Fruit fly (Drosophila melanogaster): ENCODE results near the gene CCHa1.

CCHa1 gene

dm6 chr3R:14122347-14122812 lies 25.7 kb upstream of the CCHa1 start, which contains the start of the genes Abi and twf:
Gene Abi (minus strand): TSS chr3R:14122420.
Gene twf (plus strand): TSS chr3R:14122654.
- TF ChIP-seq h (GFP tag; optimal IDR thresholded peaks at IDR 0.05) (peak; percentile 80), Vsx2 (GFP tag; optimal IDR thresholded peaks at IDR 0.05; ENCODE audit: partially characterized antibody) (no peak), Rel (GFP tag; optimal IDR thresholded peaks at IDR 0.05) (no peak), Rel (tag; optimal IDR thresholded peaks at IDR 0.05) (peak; percentile 92), Mio (GFP tag; optimal IDR thresholded peaks at IDR 0.05) (no peak), rgr (GFP tag; optimal IDR thresholded peaks at IDR 0.05) (peak; percentile 78), HLH106 (tag; optimal IDR thresholded peaks at IDR 0.05) (peak; percentile 65), Dif (GFP tag; optimal IDR thresholded peaks at IDR 0.05; ENCODE audit: partially characterized antibody) (no peak), woc (GFP tag; optimal IDR thresholded peaks at IDR 0.05) (peak; percentile 16), OdsH (GFP tag; optimal IDR thresholded peaks at IDR 0.05) (peak; percentile 68), dsf (GFP tag; optimal IDR thresholded peaks at IDR 0.05; ENCODE audit: borderline replicate concordance) (peak; percentile 76), Hr78 (GFP tag; optimal IDR thresholded peaks at IDR 0.05) (no peak), Abd-B (GFP tag; optimal IDR thresholded peaks at IDR 0.05) (no peak), sv (GFP tag; optimal IDR thresholded peaks at IDR 0.05) (peak; percentile 86), jim (GFP tag; optimal IDR thresholded peaks at IDR 0.05) (no peak), Jra (GFP tag; optimal IDR thresholded peaks at IDR 0.05) (no peak), Dfd (GFP tag; optimal IDR thresholded peaks at IDR 0.05) (no peak), psq (GFP tag; optimal IDR thresholded peaks at IDR 0.05) (peak; percentile 68), Hnf4 (GFP tag; optimal IDR thresholded peaks at IDR 0.05) (no peak), brk (GFP tag; optimal IDR thresholded peaks at IDR 0.05) (no peak), fru (GFP tag; optimal IDR thresholded peaks at IDR 0.05) (peak; percentile 68), Hr83 (GFP tag; optimal IDR thresholded peaks at IDR 0.05; ENCODE audit: poor library complexity, severe bottlenecking) (peak; percentile 84), sage (GFP tag; optimal IDR thresholded peaks at IDR 0.05) (peak; percentile 56), usp (GFP tag; optimal IDR thresholded peaks at IDR 0.05) (no peak), GATAd (GFP tag; optimal IDR thresholded peaks at IDR 0.05) (peak; percentile 68), foxo (GFP tag; optimal IDR thresholded peaks at IDR 0.05) (peak in 1 of 2 experiments; percentile 84), Myc (optimal IDR thresholded peaks at IDR 0.05) (peak; percentile 84), lola (GFP tag; optimal IDR thresholded peaks at IDR 0.05) (no peak), ey (GFP tag; optimal IDR thresholded peaks at IDR 0.05) (peak; percentile 66), N (GFP tag; optimal IDR thresholded peaks at IDR 0.05) (no peak), dl (GFP tag; optimal IDR thresholded peaks at IDR 0.05; ENCODE audit: insufficient read depth in 1 of 2, partially characterized antibody in 2 of 2) (no peak), CrebA (GFP tag; optimal IDR thresholded peaks at IDR 0.05; ENCODE audit: borderline replicate concordance) (no peak), Sp1 (GFP tag; optimal IDR thresholded peaks at IDR 0.05) (no peak), CG9705 (GFP tag; optimal IDR thresholded peaks at IDR 0.05) (peak; percentile 51), br (GFP tag; optimal IDR thresholded peaks at IDR 0.05) (peak; percentile 63), dmrt93B (GFP tag; optimal IDR thresholded peaks at IDR 0.05) (peak; percentile 57), pan (optimal IDR thresholded peaks at IDR 0.05) (no peak), tai (GFP tag; optimal IDR thresholded peaks at IDR 0.05) (no peak), CG32264 (GFP tag; optimal IDR thresholded peaks at IDR 0.05) (peak; percentile 21)

dm6 chr3R:14118350-14118749 lies 21.7 kb upstream of the CCHa1 start, which contains the start of gene Kif19A:
Gene Kif19A (minus strand): TSS chr3R:14118450.
- TF ChIP-seq br (GFP tag; optimal IDR thresholded peaks at IDR 0.05), result no peak
- no peak for TF ChIP-seq OdsH (GFP tag; optimal IDR thresholded peaks at IDR 0.05)
- no peak for TF ChIP-seq dl (GFP tag; optimal IDR thresholded peaks at IDR 0.05; ENCODE audit: insufficient read depth in 1 of 2, partially characterized antibody in 2 of 2)
- TF ChIP-seq Mio (GFP tag; optimal IDR thresholded peaks at IDR 0.05), result no peak
- no peak for TF ChIP-seq Jra (GFP tag; optimal IDR thresholded peaks at IDR 0.05)
- TF ChIP-seq foxo (GFP tag; optimal IDR thresholded peaks at IDR 0.05), result no peak
- no peak for TF ChIP-seq h (GFP tag; optimal IDR thresholded peaks at IDR 0.05)
- no peak for TF ChIP-seq Hr83 (GFP tag; optimal IDR thresholded peaks at IDR 0.05; ENCODE audit: poor library complexity, severe bottlenecking)
- TF ChIP-seq CG9705 (GFP tag; optimal IDR thresholded peaks at IDR 0.05), result no peak
- TF ChIP-seq fru (GFP tag; optimal IDR thresholded peaks at IDR 0.05), result no peak
- TF ChIP-seq CG32264 (GFP tag; optimal IDR thresholded peaks at IDR 0.05), result no peak
